Worm (Caenorhabditis elegans): ENCODE results near the gene lam-2.

DNA sequence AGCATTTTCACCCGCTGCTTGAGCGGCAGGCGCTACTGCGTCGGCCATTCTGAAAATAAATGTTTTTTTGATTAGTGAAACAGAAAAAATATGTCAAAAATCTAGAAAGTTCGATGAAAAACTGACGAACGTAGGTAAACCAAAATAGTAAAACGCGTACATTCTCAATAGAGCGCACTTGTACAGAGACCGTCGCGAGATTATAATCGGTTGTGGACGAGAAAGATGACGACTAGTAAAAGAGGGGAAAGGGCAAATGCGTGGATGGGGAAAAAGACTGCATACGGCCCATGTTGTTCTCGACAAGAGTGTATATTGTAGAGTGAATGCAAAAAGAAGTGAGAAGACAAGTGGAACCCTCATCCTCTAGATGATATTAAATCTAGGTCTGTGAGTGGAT lies 50.7 kb downstream of the lam-2 start, which contains the start of gene C36B7.6:
- TF ChIP-seq lsy-12 (tag; optimal IDR thresholded peaks at IDR 0.05) = no peak
- TF ChIP-seq fkh-2 (tag; optimal IDR thresholded peaks at IDR 0.05) = no peak
- TF ChIP-seq nhr-28 (tag; optimal IDR thresholded peaks at IDR 0.05) = no peak
- no peak for TF ChIP-seq nhr-12 (tag; optimal IDR thresholded peaks at IDR 0.05)
- TF ChIP-seq unc-39 (tag; optimal IDR thresholded peaks at IDR 0.05) = no peak
- no peak for TF ChIP-seq skn-1 (tag; optimal IDR thresholded peaks at IDR 0.05)
- TF ChIP-seq tbx-2 (tag; optimal IDR thresholded peaks at IDR 0.05) = no peak
- TF ChIP-seq lin-39 (tag; optimal IDR thresholded peaks at IDR 0.05) = no peak
- TF ChIP-seq nhr-237 (tag; optimal IDR thresholded peaks at IDR 0.05) = no peak
- TF ChIP-seq fos-1 (tag; optimal IDR thresholded peaks at IDR 0.05) = no peak
- TF ChIP-seq jun-1 (tag; optimal IDR thresholded peaks at IDR 0.05) = no peak
- TF ChIP-seq R02D3.7 (tag; optimal IDR thresholded peaks at IDR 0.05) = no peak

Measured in whole organism, L3 larva.